Fruit fly (Drosophila melanogaster): ENCODE data around the gene mRpL23.

mRpL23 gene

DNA sequence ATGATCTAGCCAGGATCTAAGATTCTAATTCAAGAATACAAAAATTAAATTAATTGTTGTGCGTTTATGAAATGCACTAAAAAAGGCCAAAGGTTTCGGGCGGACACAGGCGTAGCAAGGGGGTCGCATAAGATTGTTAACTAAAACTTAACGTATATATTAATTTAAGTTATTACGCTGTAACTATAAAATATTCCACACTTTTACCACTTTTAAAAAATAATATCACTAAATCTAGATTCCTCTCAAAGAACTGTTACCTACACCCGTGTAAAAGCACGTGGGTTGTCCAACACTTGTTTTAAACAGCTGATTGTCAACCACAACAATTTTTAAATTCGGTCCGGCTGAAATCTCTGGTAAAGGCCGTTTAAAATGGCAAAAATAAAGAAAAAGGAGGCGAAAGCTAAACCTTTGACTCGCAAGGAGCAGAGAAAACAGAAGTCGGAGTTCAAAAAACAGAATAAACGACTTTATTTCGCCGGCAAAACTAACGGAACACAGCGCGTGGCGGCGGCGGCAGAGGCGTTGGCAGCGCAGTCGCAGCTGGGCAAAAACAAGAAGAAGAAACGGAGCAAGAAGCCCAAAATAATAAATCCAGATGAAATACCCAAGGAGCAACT lies at the start of gene mRpL23, which contains the start of gene CG9004 (continued):
- peak; percentile 100 for TF ChIP-seq CG7372 (GFP tag; IDR thresholded peaks at IDR 0.05)
- TF ChIP-seq wek (GFP tag; optimal IDR thresholded peaks at IDR 0.05): peak; percentile 91
- peak; percentile 99 for TF ChIP-seq CG16815 (GFP tag; optimal IDR thresholded peaks at IDR 0.05)
- peak; percentile 99 for TF ChIP-seq danr (GFP tag; IDR thresholded peaks at IDR 0.05)
- TF ChIP-seq Side (GFP tag; optimal IDR thresholded peaks at IDR 0.05): peak; percentile 98
- peak; percentile 96 for TF ChIP-seq psq (GFP tag; optimal IDR thresholded peaks at IDR 0.05)
- TF ChIP-seq trh (GFP tag; optimal IDR thresholded peaks at IDR 0.05): peak; percentile 99
- peak; percentile 100 for TF ChIP-seq CG14014 (GFP tag; IDR thresholded peaks at IDR 0.05)
- TF ChIP-seq CG42726 (GFP tag; IDR thresholded peaks at IDR 0.05; ENCODE audit: partially characterized antibody): no peak
- TF ChIP-seq Elba2 (GFP tag; optimal IDR thresholded peaks at IDR 0.05): peak; percentile 95
- peak; percentile 100 for TF ChIP-seq zfh1 (GFP tag; IDR thresholded peaks at IDR 0.05)
- peak; percentile 99 for TF ChIP-seq CG5953 (GFP tag; IDR thresholded peaks at IDR 0.05)
- TF ChIP-seq CG17385 (GFP tag; optimal IDR thresholded peaks at IDR 0.05): peak; percentile 97
- TF ChIP-seq tll (GFP tag; optimal IDR thresholded peaks at IDR 0.05): peak in 1 of 2 experiments; percentile 83
- TF ChIP-seq crol (GFP tag; IDR thresholded peaks at IDR 0.05): peak; percentile 90
- TF ChIP-seq yki (optimal IDR thresholded peaks at IDR 0.05): no peak
- TF ChIP-seq CG18599 (GFP tag; optimal IDR thresholded peaks at IDR 0.05): peak; percentile 99
- peak; percentile 96 for TF ChIP-seq btn (GFP tag; optimal IDR thresholded peaks at IDR 0.05)
- peak; percentile 98 for TF ChIP-seq ATbp (GFP tag; optimal IDR thresholded peaks at IDR 0.05)
- TF ChIP-seq CG2202 (tag; optimal IDR thresholded peaks at IDR 0.05): peak; percentile 98
- TF ChIP-seq CG10274 (GFP tag; optimal IDR thresholded peaks at IDR 0.05): peak; percentile 91
- peak; percentile 100 for TF ChIP-seq Ptx1 (GFP tag; IDR thresholded peaks at IDR 0.05)
- peak; percentile 100 for TF ChIP-seq CG32772 (GFP tag; IDR thresholded peaks at IDR 0.05)
- TF ChIP-seq Stat92E (GFP tag; optimal IDR thresholded peaks at IDR 0.05): peak in 1 of 3 experiments; percentile 89
- TF ChIP-seq lmd (GFP tag; IDR thresholded peaks at IDR 0.05): peak; percentile 100
- peak; percentile 99 for TF ChIP-seq CG2199 (GFP tag; IDR thresholded peaks at IDR 0.05)
- TF ChIP-seq vvl (GFP tag; IDR thresholded peaks at IDR 0.05): peak; percentile 100
- peak; percentile 99 for TF ChIP-seq Ssrp (tag; optimal IDR thresholded peaks at IDR 0.05)
- peak; percentile 87 for TF ChIP-seq CG3163 (GFP tag; optimal IDR thresholded peaks at IDR 0.05)
- peak; percentile 100 for TF ChIP-seq H2.0 (GFP tag; IDR thresholded peaks at IDR 0.05)
- peak; percentile 92 for TF ChIP-seq Neu2 (GFP tag; optimal IDR thresholded peaks at IDR 0.05; ENCODE audit: borderline replicate concordance)
- peak; percentile 99 for TF ChIP-seq CG10959 (GFP tag; IDR thresholded peaks at IDR 0.05)
- peak; percentile 99 for TF ChIP-seq Dek (tag; optimal IDR thresholded peaks at IDR 0.05)
- peak; percentile 99 for TF ChIP-seq croc (GFP tag; conservative IDR thresholded peaks at IDR 0.05)
- TF ChIP-seq CG43689 (GFP tag; IDR thresholded peaks at IDR 0.05): peak; percentile 99
- peak; percentile 100 for TF ChIP-seq esg (GFP tag; conservative IDR thresholded peaks at IDR 0.05)
- peak; percentile 97 for TF ChIP-seq CG6813 (GFP tag; optimal IDR thresholded peaks at IDR 0.05)
- peak; percentile 99 for TF ChIP-seq CG12104 (GFP tag; optimal IDR thresholded peaks at IDR 0.05)
- TF ChIP-seq bab2 (GFP tag; optimal IDR thresholded peaks at IDR 0.05): peak; percentile 99
- no peak for TF ChIP-seq cad (GFP tag; optimal IDR thresholded peaks at IDR 0.05)
- TF ChIP-seq pfk (GFP tag; optimal IDR thresholded peaks at IDR 0.05): peak; percentile 72
- peak; percentile 90 for TF ChIP-seq abd-A (tag; optimal IDR thresholded peaks at IDR 0.05)
- TF ChIP-seq Sin3A (optimal IDR thresholded peaks at IDR 0.05): peak; percentile 71
- peak; percentile 98 for TF ChIP-seq CG12299 (tag; optimal IDR thresholded peaks at IDR 0.05)
- peak; percentile 100 for TF ChIP-seq gem (tag; optimal IDR thresholded peaks at IDR 0.05)
- peak; percentile 100 for TF ChIP-seq HLH3B (GFP tag; IDR thresholded peaks at IDR 0.05)
- peak; percentile 99 for TF ChIP-seq cas (GFP tag; IDR thresholded peaks at IDR 0.05)
- peak; percentile 99 for TF ChIP-seq CG31388 (GFP tag; optimal IDR thresholded peaks at IDR 0.05)
- no peak for TF ChIP-seq Lpt (GFP tag; optimal IDR thresholded peaks at IDR 0.05)
- TF ChIP-seq CG1024 (GFP tag; IDR thresholded peaks at IDR 0.05): peak; percentile 97
- TF ChIP-seq Hr3 (GFP tag; optimal IDR thresholded peaks at IDR 0.05): peak; percentile 99

All from whole organism, embryonic.